Worm (Caenorhabditis elegans): Measurements from ENCODE around the gene prx-19.

prx-19 gene

ce11 chrIII:8801864-8802818, 7.0 kb downstream of the prx-19 start:
- no peak for TF ChIP-seq nhr-12 (tag; optimal IDR thresholded peaks at IDR 0.05)
- peak; percentile 83 for TF ChIP-seq nhr-77 (tag; optimal IDR thresholded peaks at IDR 0.05)
- TF ChIP-seq ceh-16 (tag; optimal IDR thresholded peaks at IDR 0.05), result peak; percentile 90
- TF ChIP-seq ceh-82 (tag; optimal IDR thresholded peaks at IDR 0.05), result peak; percentile 71
- TF ChIP-seq ztf-11 (tag; optimal IDR thresholded peaks at IDR 0.05), result peak; percentile 42
- peak; percentile 87 to 95 for TF ChIP-seq mdl-1 (tag; optimal IDR thresholded peaks at IDR 0.05)
- peak; percentile 99 for TF ChIP-seq nhr-129 (tag; optimal IDR thresholded peaks at IDR 0.05)
- TF ChIP-seq crh-2 (tag; optimal IDR thresholded peaks at IDR 0.05), result peak; percentile 99
- peak; percentile 93 for TF ChIP-seq zag-1 (tag; optimal IDR thresholded peaks at IDR 0.05)
- TF ChIP-seq mab-5 (tag; optimal IDR thresholded peaks at IDR 0.05), result peak; percentile 38
- TF ChIP-seq lsy-2 (tag; optimal IDR thresholded peaks at IDR 0.05), result peak; percentile 77 to 95
- no peak for TF ChIP-seq skn-1 (tag; optimal IDR thresholded peaks at IDR 0.05)
- peak; percentile 98 for TF ChIP-seq nhr-25 (tag; optimal IDR thresholded peaks at IDR 0.05)
- TF ChIP-seq unc-62 (GFP tag; optimal IDR thresholded peaks at IDR 0.05), result peak; percentile 86
- TF ChIP-seq elt-3 (tag; optimal IDR thresholded peaks at IDR 0.05), result no peak
- peak; percentile 81 for TF ChIP-seq gmeb-1 (tag; optimal IDR thresholded peaks at IDR 0.05)
- TF ChIP-seq sma-9 (GFP tag; optimal IDR thresholded peaks at IDR 0.05), result peak; percentile 98
- peak; percentile 85 for TF ChIP-seq sma-9 (tag; optimal IDR thresholded peaks at IDR 0.05)
- TF ChIP-seq unc-55 (GFP tag; optimal IDR thresholded peaks at IDR 0.05), result peak; percentile 97
- TF ChIP-seq lin-13 (GFP tag; optimal IDR thresholded peaks at IDR 0.05), result peak; percentile 83
- TF ChIP-seq sem-4 (tag; optimal IDR thresholded peaks at IDR 0.05), result peak; percentile 96
- no peak for TF ChIP-seq unc-39 (tag; optimal IDR thresholded peaks at IDR 0.05)
- no peak for TF ChIP-seq peb-1 (tag; optimal IDR thresholded peaks at IDR 0.05)
- no peak for TF ChIP-seq nhr-23 (tag; optimal IDR thresholded peaks at IDR 0.05)
- TF ChIP-seq dmd-4 (tag; optimal IDR thresholded peaks at IDR 0.05), result no peak
- TF ChIP-seq nhr-21 (tag; optimal IDR thresholded peaks at IDR 0.05), result peak; percentile 95
- peak; percentile 96 for TF ChIP-seq ztf-4 (tag; optimal IDR thresholded peaks at IDR 0.05)
- TF ChIP-seq R02D3.7 (tag; optimal IDR thresholded peaks at IDR 0.05), result no peak
- TF ChIP-seq F13H6.1 (tag; optimal IDR thresholded peaks at IDR 0.05), result peak; percentile 100
- TF ChIP-seq Y55F3AM.14 (GFP tag; optimal IDR thresholded peaks at IDR 0.05), result peak; percentile 92
- TF ChIP-seq ZK546.5 (tag; optimal IDR thresholded peaks at IDR 0.05), result peak; percentile 45
- TF ChIP-seq aly-2 (tag; optimal IDR thresholded peaks at IDR 0.05), result no peak
- peak; percentile 80 for TF ChIP-seq nhr-237 (tag; optimal IDR thresholded peaks at IDR 0.05)
- peak; percentile 99 for TF ChIP-seq alr-1 (tag; optimal IDR thresholded peaks at IDR 0.05)
- TF ChIP-seq sma-3 (GFP tag; optimal IDR thresholded peaks at IDR 0.05), result peak; percentile 96
- no peak for TF ChIP-seq ztf-1 (GFP tag; conservative IDR thresholded peaks at IDR 0.05)
- peak; percentile 85 for TF ChIP-seq snpc-4 (tag; optimal IDR thresholded peaks at IDR 0.05)
- peak; percentile 95 for TF ChIP-seq fos-1 (tag; optimal IDR thresholded peaks at IDR 0.05)
- TF ChIP-seq elt-1 (tag; optimal IDR thresholded peaks at IDR 0.05), result no peak
- no peak for TF ChIP-seq nhr-11 (tag; optimal IDR thresholded peaks at IDR 0.05)
- peak; percentile 99 for TF ChIP-seq C34F6.9 (tag; optimal IDR thresholded peaks at IDR 0.05)
- peak; percentile 99 for TF ChIP-seq egl-27 (tag; optimal IDR thresholded peaks at IDR 0.05)
- TF ChIP-seq mbf-1 (tag; optimal IDR thresholded peaks at IDR 0.05), result no peak
- TF ChIP-seq nhr-6 (tag; optimal IDR thresholded peaks at IDR 0.05), result peak; percentile 97
- peak; percentile 57 for TF ChIP-seq blmp-1 (tag; optimal IDR thresholded peaks at IDR 0.05; ENCODE audit: insufficient read depth)
- TF ChIP-seq lin-11 (tag; optimal IDR thresholded peaks at IDR 0.05), result peak; percentile 92
- TF ChIP-seq lin-39 (tag; optimal IDR thresholded peaks at IDR 0.05), result peak; percentile 92
- no peak for TF ChIP-seq nhr-10 (tag; optimal IDR thresholded peaks at IDR 0.05)
- TF ChIP-seq ama-1 (optimal IDR thresholded peaks at IDR 0.05), result peak; percentile 76

All from whole organism, L2 larva.